Fruit fly (Drosophila melanogaster): Measurements from ENCODE around the gene Sfp84E.

Sfp84E gene

DNA sequence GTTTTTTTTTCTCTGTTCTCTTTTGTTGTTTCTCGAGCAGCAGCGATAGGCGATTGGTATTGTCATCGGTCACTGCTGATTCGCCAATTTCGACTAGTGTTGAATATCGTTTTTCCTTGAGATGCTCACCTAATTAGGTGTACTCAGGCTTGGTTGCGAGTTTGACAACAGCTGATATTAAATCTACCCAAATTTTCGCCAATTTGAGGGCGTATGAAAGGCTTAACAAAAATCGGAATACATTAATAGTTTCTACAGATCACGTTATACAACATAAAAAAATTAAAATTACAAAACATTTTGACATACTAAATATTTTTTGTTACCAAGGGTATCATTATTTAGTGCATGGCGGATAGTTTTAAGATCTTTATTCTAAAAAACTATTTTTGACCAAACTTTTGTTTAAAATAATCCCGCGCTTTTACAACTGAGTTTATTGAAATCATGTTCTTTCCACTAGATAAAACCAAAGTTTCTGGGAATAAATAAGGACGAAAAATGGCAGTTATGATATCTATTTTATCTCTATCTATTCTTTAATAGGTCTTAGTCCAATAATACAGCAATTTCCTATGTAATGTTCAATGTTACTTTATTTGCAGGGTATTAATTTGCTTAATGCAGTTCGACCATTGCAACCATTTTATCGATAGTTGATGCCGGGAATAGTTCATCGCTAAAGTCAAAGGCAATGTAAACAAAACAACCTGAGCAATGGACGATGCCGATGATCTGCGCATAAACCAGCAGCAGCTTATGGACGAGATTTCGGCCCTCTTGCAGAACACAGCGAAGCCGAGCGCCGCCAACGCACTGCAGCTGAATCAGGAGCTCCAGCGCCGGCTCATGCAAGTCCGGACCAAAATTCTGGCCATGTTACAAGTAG is 33.2 kb upstream of the Sfp84E start, which contains the start of the genes CG10435 and Pbp95:
Gene CG10435, minus strand, starts transcription at position 81 of the 889 bp plus-strand sequence.
Gene Pbp95, plus strand, starts transcription at position 671 of the 889 bp plus-strand sequence.
- TF ChIP-seq Nf-YC (tag; optimal IDR thresholded peaks at IDR 0.05) (peak; percentile 83), Nf-YA (GFP tag; IDR thresholded peaks at IDR 0.05) (peak; percentile 47; the same call in 1 of the 2 replicates), Six4 (GFP tag; optimal IDR thresholded peaks at IDR 0.05) (peak; percentile 12), CG30020 (tag; optimal IDR thresholded peaks at IDR 0.05) (peak; percentile 50), CG33213 (GFP tag; optimal IDR thresholded peaks at IDR 0.05) (peak; percentile 31), ap (GFP tag; IDR thresholded peaks at IDR 0.05) (0 out of 2 replicates have a peak, but pooled peaks have one; percentile 13), CG2129 (GFP tag; IDR thresholded peaks at IDR 0.05; ENCODE audit: partially characterized antibody) (peak; percentile 56), CG16813 (GFP tag; IDR thresholded peaks at IDR 0.05; ENCODE audit: partially characterized antibody) (peak; percentile 61), CG3407 (GFP tag; optimal IDR thresholded peaks at IDR 0.05) (no peak), p53 (GFP tag; optimal IDR thresholded peaks at IDR 0.05) (peak; percentile 24), Dp (GFP tag; optimal IDR thresholded peaks at IDR 0.05) (no peak), Xbp1 (GFP tag; optimal IDR thresholded peaks at IDR 0.05) (peak; percentile 66), Rx (GFP tag; IDR thresholded peaks at IDR 0.05) (peak; percentile 56), HLH4C (GFP tag; IDR thresholded peaks at IDR 0.05; ENCODE audit: partially characterized antibody) (peak; percentile 59), CG9797 (GFP tag; optimal IDR thresholded peaks at IDR 0.05) (no peak), CG8944 (GFP tag; optimal IDR thresholded peaks at IDR 0.05) (peak; percentile 24), rib (GFP tag; IDR thresholded peaks at IDR 0.05) (peak; percentile 76), CG2712 (tag; optimal IDR thresholded peaks at IDR 0.05) (peak; percentile 58), Oaz (GFP tag; IDR thresholded peaks at IDR 0.05) (peak; percentile 43), ato (GFP tag; IDR thresholded peaks at IDR 0.05; ENCODE audit: partially characterized antibody) (peak; percentile 53; the same call in 1 of the 2 replicates), CG18011 (GFP tag; optimal IDR thresholded peaks at IDR 0.05) (peak; percentile 13), danr (GFP tag; IDR thresholded peaks at IDR 0.05) (no peak; the same call in 1 of the 2 replicates), Blimp-1 (GFP tag; optimal IDR thresholded peaks at IDR 0.05) (no peak), insv (GFP tag; optimal IDR thresholded peaks at IDR 0.05) (peak in 1 of 2 experiments; percentile 32), CG17359 (tag; optimal IDR thresholded peaks at IDR 0.05) (peak; percentile 51), CG13424 (tag; optimal IDR thresholded peaks at IDR 0.05) (peak; percentile 25), CG3281 (GFP tag; optimal IDR thresholded peaks at IDR 0.05) (peak; percentile 49), CG10209 (GFP tag; optimal IDR thresholded peaks at IDR 0.05) (no peak), CG1024 (GFP tag; IDR thresholded peaks at IDR 0.05) (0 out of 2 replicates have a peak, but pooled peaks have one; percentile 39), sug (tag; optimal IDR thresholded peaks at IDR 0.05) (no peak), fd3F (GFP tag; optimal IDR thresholded peaks at IDR 0.05) (peak; percentile 31), mld (GFP tag; IDR thresholded peaks at IDR 0.05; ENCODE audit: partially characterized antibody) (0 out of 3 replicates have a peak, but pooled peaks have one; percentile 51), hbn (GFP tag; IDR thresholded peaks at IDR 0.05; ENCODE audit: partially characterized antibody) (peak; percentile 75), Dek (tag; optimal IDR thresholded peaks at IDR 0.05) (no peak), CG10274 (GFP tag; optimal IDR thresholded peaks at IDR 0.05) (peak; percentile 34), sens (GFP tag) (peak; percentile 87), odd (GFP tag; optimal IDR thresholded peaks at IDR 0.05) (no peak), NC2β (GFP tag; optimal IDR thresholded peaks at IDR 0.05) (peak; percentile 45), chn (GFP tag; optimal IDR thresholded peaks at IDR 0.05) (peak; percentile 40), CG2199 (GFP tag; IDR thresholded peaks at IDR 0.05) (no peak), tap (tag; optimal IDR thresholded peaks at IDR 0.05) (no peak), CG4820 (GFP tag; optimal IDR thresholded peaks at IDR 0.05) (peak; percentile 27), CG17186 (GFP tag; optimal IDR thresholded peaks at IDR 0.05) (no peak), ase (GFP tag; IDR thresholded peaks at IDR 0.05) (0 out of 3 replicates have a peak, but pooled peaks have one; percentile 6), Fer3 (tag; optimal IDR thresholded peaks at IDR 0.05) (peak; percentile 21), Mad (GFP tag; optimal IDR thresholded peaks at IDR 0.05) (no peak), HmgD (GFP tag; optimal IDR thresholded peaks at IDR 0.05) (no peak), pho (GFP tag; optimal IDR thresholded peaks at IDR 0.05) (peak; percentile 59)
